Worm (Caenorhabditis elegans) whole organism, mixed stage, embryonic: ENCODE results near the gene C17B7.9.

ENCODE experiments used
- ceh-39 ChIP-seq: fragments of 150-350 bp; optimal IDR thresholded peaks from 2 replicates; lab custom pipeline; 2014; ENCODE audit warnings: missing biosample characterization, missing genetic modification characterization
- elt-1 ChIP-seq: sonication (generic microtip); optimal IDR thresholded peaks from 2 replicates; lab custom pipeline; 2017; ENCODE audit warnings: missing genetic modification characterization, mild to moderate bottlenecking, missing compliant biosample characterization, antibody characterized with exemption, moderate library complexity, borderline replicate concordance; ENCODE audit not compliant: insufficient read depth
- hlh-1 ChIP-seq: fragments of 150-350 bp; optimal IDR thresholded peaks from 2 replicates; lab custom pipeline; 2014; ENCODE audit warnings: missing biosample characterization, missing genetic modification reagents, missing genetic modification characterization
- lsy-2 ChIP-seq: fragments of 150-350 bp; optimal IDR thresholded peaks from 2 replicates; lab custom pipeline; 2014; ENCODE audit warnings: missing biosample characterization, missing genetic modification characterization
- mab-5 ChIP-seq: fragments of 150-350 bp; optimal IDR thresholded peaks from 2 replicates; lab custom pipeline; 2014; ENCODE audit warnings: missing biosample characterization, missing genetic modification characterization
- mep-1 ChIP-seq: fragments of 150-350 bp; optimal IDR thresholded peaks from 2 replicates; lab custom pipeline; 2017; ENCODE audit warnings: missing biosample characterization, missing genetic modification reagents, missing genetic modification characterization, inconsistent platforms
- mls-2 ChIP-seq: sonication (generic microtip); optimal IDR thresholded peaks from 2 replicates; lab custom pipeline; 2016; ENCODE audit warnings: mild to moderate bottlenecking, missing genetic modification characterization, moderate library complexity, missing compliant biosample characterization
- nhr-12 ChIP-seq: fragments of 150-350 bp; optimal IDR thresholded peaks from 2 replicates; lab custom pipeline; 2014; ENCODE audit warnings: missing biosample characterization, missing genetic modification characterization
- nhr-237 ChIP-seq: fragments of 150-350 bp; optimal IDR thresholded peaks from 2 replicates; lab custom pipeline; 2014; ENCODE audit warnings: missing biosample characterization, missing genetic modification characterization
- pha-4 ChIP-seq: fragments of 150-350 bp; optimal IDR thresholded peaks from 2 replicates; lab custom pipeline; 2018; ENCODE audit warnings: missing biosample characterization, missing genetic modification reagents, missing genetic modification characterization
- snpc-4 ChIP-seq: fragments of 150-350 bp; optimal IDR thresholded peaks from 2 replicates; lab custom pipeline; 2014; ENCODE audit warnings: missing biosample characterization, missing genetic modification characterization
- unc-62 ChIP-seq: fragments of 150-350 bp; optimal IDR thresholded peaks from 2 replicates; lab custom pipeline; 2014; ENCODE audit warnings: missing biosample characterization, missing genetic modification reagents, missing genetic modification characterization
- ztf-11 ChIP-seq: fragments of 150-350 bp; optimal IDR thresholded peaks from 2 replicates; lab custom pipeline; 2014; ENCODE audit warnings: missing biosample characterization, missing genetic modification characterization

ce11 chrV:3318975-3319374, 12.9 kb downstream of the C17B7.9 start, which contains the start of gene F35F10.13:
- TF ChIP-seq pha-4 = no peak
- no peak for TF ChIP-seq snpc-4 (tag; lab: Kevin White, UChicago)
- TF ChIP-seq ceh-39 (tag; lab: Kevin White, UChicago) = no peak
- TF ChIP-seq nhr-12 (tag; lab: Kevin White, UChicago) = no peak
- no peak for TF ChIP-seq lsy-2 (tag; lab: Kevin White, UChicago)
- TF ChIP-seq unc-62 = no peak
- TF ChIP-seq ztf-11 = no peak
- TF ChIP-seq hlh-1 (tag; lab: Kevin White, UChicago) = no peak
- TF ChIP-seq elt-1 (tag; lab: Kevin White, UChicago) = no peak
- TF ChIP-seq mep-1 = no peak
- TF ChIP-seq mls-2 (tag; lab: Kevin White, UChicago) = no peak
- no peak for TF ChIP-seq nhr-237 (tag; lab: Kevin White, UChicago)
- no peak for TF ChIP-seq mab-5 (tag; lab: Kevin White, UChicago)
